Fruit fly (Drosophila melanogaster): Measurements from ENCODE around the gene CG18754.

CG18754 gene

DNA sequence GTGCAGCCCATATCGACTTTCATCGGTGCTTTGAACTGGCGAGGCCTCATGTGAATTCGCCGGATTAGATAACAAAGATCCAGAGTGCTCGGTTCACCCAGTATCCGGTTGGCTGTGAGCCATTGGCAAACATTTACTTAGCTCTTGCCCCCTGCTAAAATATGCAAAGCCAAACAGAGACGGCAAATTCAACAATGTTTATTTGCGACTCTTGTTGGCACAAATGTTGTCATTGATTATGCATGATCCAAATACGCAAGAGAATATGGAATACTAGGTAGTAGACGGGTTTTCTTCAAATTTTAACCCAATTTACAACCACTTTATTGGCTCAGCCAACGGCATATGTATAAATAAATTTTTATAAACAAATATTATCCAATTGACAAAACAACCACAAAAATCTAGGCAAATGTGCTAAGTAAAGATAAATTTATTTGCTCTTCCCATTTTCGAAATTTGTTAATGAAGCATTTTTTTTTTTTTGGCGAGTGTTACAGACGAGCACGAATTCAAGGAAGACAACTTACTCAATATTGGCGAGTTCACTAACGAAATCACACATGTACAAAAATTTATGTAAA, 31.2 kb upstream of the CG18754 start (continued):
- peak; percentile 78 for TF ChIP-seq CG10209 (GFP tag; optimal IDR thresholded peaks at IDR 0.05)
- peak; percentile 37; the same call in 1 of the 3 replicates for TF ChIP-seq CG7357 (GFP tag; IDR thresholded peaks at IDR 0.05)
- TF ChIP-seq CG8281 (tag; optimal IDR thresholded peaks at IDR 0.05), result peak; percentile 54
- peak; percentile 68; the same call in 1 of the 2 replicates for TF ChIP-seq CG32532 (GFP tag; IDR thresholded peaks at IDR 0.05)
- TF ChIP-seq CG1832 (GFP tag; optimal IDR thresholded peaks at IDR 0.05), result no peak
- no peak for TF ChIP-seq sim (GFP tag; IDR thresholded peaks at IDR 0.05)
- peak; percentile 57; the same call in 1 of the 2 replicates for TF ChIP-seq CG14441 (GFP tag; IDR thresholded peaks at IDR 0.05)
- no peak for TF ChIP-seq NC2α (GFP tag; optimal IDR thresholded peaks at IDR 0.05)
- no peak for TF ChIP-seq sr (GFP tag; IDR thresholded peaks at IDR 0.05)
- peak; percentile 28; the same call in 1 of the 3 replicates for TF ChIP-seq CG17361 (GFP tag; IDR thresholded peaks at IDR 0.05)
- peak; percentile 82 for TF ChIP-seq Rfx (GFP tag; IDR thresholded peaks at IDR 0.05)
- peak; percentile 16 for TF ChIP-seq CG31365 (tag; optimal IDR thresholded peaks at IDR 0.05)
- TF ChIP-seq CG5953 (GFP tag; IDR thresholded peaks at IDR 0.05), result no peak
- TF ChIP-seq Dad (GFP tag; optimal IDR thresholded peaks at IDR 0.05), result peak; percentile 54
- peak; percentile 18 for TF ChIP-seq Sry-δ (GFP tag; optimal IDR thresholded peaks at IDR 0.05)
- TF ChIP-seq CG10431 (GFP tag; optimal IDR thresholded peaks at IDR 0.05), result no peak
- TF ChIP-seq Oli (tag; optimal IDR thresholded peaks at IDR 0.05), result peak; percentile 39
- peak; percentile 88 for TF ChIP-seq Meics (GFP tag; optimal IDR thresholded peaks at IDR 0.05)
- 0 out of 3 replicates have a peak, but pooled peaks have one; percentile 27 for TF ChIP-seq zfh1 (GFP tag; IDR thresholded peaks at IDR 0.05)
- TF ChIP-seq CG13894 (tag; optimal IDR thresholded peaks at IDR 0.05), result peak; percentile 16
- peak; percentile 27 for TF ChIP-seq Hsf (GFP tag; optimal IDR thresholded peaks at IDR 0.05)
- TF ChIP-seq CG11560 (tag; IDR thresholded peaks at IDR 0.05), result no peak
- TF ChIP-seq Fer3 (tag; optimal IDR thresholded peaks at IDR 0.05), result peak; percentile 75
- peak; percentile 27 for TF ChIP-seq Nf-YB (GFP tag; optimal IDR thresholded peaks at IDR 0.05)
- TF ChIP-seq CG34422 (GFP tag; IDR thresholded peaks at IDR 0.05), result peak; percentile 53; the same call in 1 of the 3 replicates
- TF ChIP-seq pho (GFP tag; optimal IDR thresholded peaks at IDR 0.05), result peak; percentile 77
- no peak for TF ChIP-seq CG14860 (GFP tag; IDR thresholded peaks at IDR 0.05; ENCODE audit: partially characterized antibody)
- no peak for TF ChIP-seq cg (GFP tag; optimal IDR thresholded peaks at IDR 0.05)
- TF ChIP-seq CG8924 (tag; optimal IDR thresholded peaks at IDR 0.05), result peak; percentile 34
- no peak for TF ChIP-seq Gug (GFP tag; IDR thresholded peaks at IDR 0.05)
- TF ChIP-seq al (GFP tag; IDR thresholded peaks at IDR 0.05), result peak; percentile 39; the same call in 1 of the 2 replicates
- TF ChIP-seq CG12071 (GFP tag; optimal IDR thresholded peaks at IDR 0.05), result peak; percentile 83
- peak; percentile 37; the same call in 1 of the 2 replicates for TF ChIP-seq NFAT (GFP tag; IDR thresholded peaks at IDR 0.05)
- peak; percentile 60 for TF ChIP-seq CG7839 (tag; optimal IDR thresholded peaks at IDR 0.05)
- no peak for TF ChIP-seq Dp (GFP tag; optimal IDR thresholded peaks at IDR 0.05)
- TF ChIP-seq lmd (GFP tag; IDR thresholded peaks at IDR 0.05), result peak; percentile 34; the same call in 1 of the 2 replicates
- peak; percentile 73 for TF ChIP-seq HmgZ (tag; optimal IDR thresholded peaks at IDR 0.05)
- TF ChIP-seq slp2 (GFP tag; optimal IDR thresholded peaks at IDR 0.05), result no peak
- peak; percentile 37 for TF ChIP-seq CG18764 (GFP tag; optimal IDR thresholded peaks at IDR 0.05)
- no peak for TF ChIP-seq amos (GFP tag; IDR thresholded peaks at IDR 0.05; ENCODE audit: partially characterized antibody)
- TF ChIP-seq kni (GFP tag; optimal IDR thresholded peaks at IDR 0.05), result no peak
- no peak for TF ChIP-seq CG32772 (GFP tag; IDR thresholded peaks at IDR 0.05)
- TF ChIP-seq twi (tag; optimal IDR thresholded peaks at IDR 0.05), result no peak
- TF ChIP-seq vvl (GFP tag; IDR thresholded peaks at IDR 0.05), result peak; percentile 48
- TF ChIP-seq dm (GFP tag; optimal IDR thresholded peaks at IDR 0.05), result no peak
- no peak for TF ChIP-seq CG1024 (GFP tag; IDR thresholded peaks at IDR 0.05)
- TF ChIP-seq CG14965 (GFP tag; optimal IDR thresholded peaks at IDR 0.05; ENCODE audit: borderline replicate concordance), result peak; percentile 26
- peak; percentile 71 for TF ChIP-seq CG10274 (GFP tag; optimal IDR thresholded peaks at IDR 0.05)
- no peak for TF ChIP-seq CG9215 (GFP tag; IDR thresholded peaks at IDR 0.05)
- TF ChIP-seq Poxn (GFP tag; IDR thresholded peaks at IDR 0.05), result no peak
